Fruit fly (Drosophila melanogaster) whole organism, prepupa: Measurements from ENCODE around the gene CG1622.

Experiments
- CG10631 ChIP-seq: fragments of 200-800 bp; sonication (Bioruptor generic); optimal IDR thresholded peaks from 2 replicates; lab custom pipeline; 2016; ENCODE audit warnings: missing biosample characterization, missing genetic modification characterization
- CG11762 ChIP-seq: fragments of 200-800 bp; sonication (Bioruptor generic); optimal IDR thresholded peaks from 3 replicates; lab custom pipeline; 2016; ENCODE audit warnings: missing biosample characterization, missing genetic modification characterization; ENCODE audit not compliant: insufficient read depth
- CG15336 ChIP-seq: fragments of 200-800 bp; sonication (Bioruptor generic); IDR thresholded peaks from 2 replicates; pipeline ENCODE4 v1.3.6; 2022; ENCODE audit warnings: missing biosample characterization, missing genetic modification characterization
- CG16779 ChIP-seq: fragments of 200-800 bp; sonication (Bioruptor generic); optimal IDR thresholded peaks from 3 replicates; lab custom pipeline; 2017; ENCODE audit warnings: missing biosample characterization, mild to moderate bottlenecking, missing genetic modification characterization
- CG3032 ChIP-seq: fragments of 200-800 bp; optimal IDR thresholded peaks from 2 replicates; lab custom pipeline; 2019; ENCODE audit warnings: missing biosample characterization, mild to moderate bottlenecking, missing genetic modification characterization, moderate library complexity
- CG31627 ChIP-seq: fragments of 200-800 bp; sonication (Bioruptor generic); optimal IDR thresholded peaks from 3 replicates; lab custom pipeline; 2016; ENCODE audit warnings: missing biosample characterization, missing genetic modification characterization
- CG32006 ChIP-seq: fragments of 200-800 bp; sonication (Bioruptor generic); optimal IDR thresholded peaks from 3 replicates; lab custom pipeline; 2017; ENCODE audit warnings: missing biosample characterization, mild to moderate bottlenecking, missing genetic modification characterization
- CG34406 ChIP-seq: fragments of 200-800 bp; sonication (Bioruptor generic); optimal IDR thresholded peaks from 3 replicates; lab custom pipeline; 2016; ENCODE audit warnings: missing biosample characterization, missing genetic modification characterization
- CG4318 ChIP-seq: fragments of 200-800 bp; sonication (Bioruptor generic); optimal IDR thresholded peaks from 3 replicates; lab custom pipeline; 2017; ENCODE audit warnings: missing biosample characterization, mild to moderate bottlenecking, missing genetic modification characterization
- CG6163 ChIP-seq: fragments of 200-800 bp; sonication (Bioruptor generic); IDR thresholded peaks from 3 replicates; pipeline ENCODE4 v1.3.6; 2022; ENCODE audit warnings: missing biosample characterization, missing genetic modification characterization
- CG6276 ChIP-seq: fragments of 200-800 bp; sonication (Bioruptor generic); optimal IDR thresholded peaks from 2 replicates; lab custom pipeline; 2017; ENCODE audit warnings: missing biosample characterization, mild to moderate bottlenecking, missing genetic modification characterization
- CG6792 ChIP-seq: fragments of 200-800 bp; sonication (Bioruptor generic); optimal IDR thresholded peaks from 3 replicates; lab custom pipeline; 2016; ENCODE audit warnings: missing biosample characterization, missing genetic modification characterization
- CG6854 ChIP-seq: fragments of 200-800 bp; sonication (Bioruptor generic); optimal IDR thresholded peaks from 2 replicates; lab custom pipeline; 2017; ENCODE audit warnings: missing biosample characterization, mild to moderate bottlenecking, missing genetic modification characterization
- CG8119 ChIP-seq: fragments of 200-800 bp; sonication (Bioruptor generic); IDR thresholded peaks from 3 replicates; pipeline ENCODE4 v1.3.6; 2022; ENCODE audit warnings: missing biosample characterization, missing genetic modification characterization
- CG8632 ChIP-seq: fragments of 200-800 bp; sonication (Bioruptor generic); optimal IDR thresholded peaks from 3 replicates; lab custom pipeline; 2016; ENCODE audit warnings: missing biosample characterization, missing genetic modification characterization
- Eip75B ChIP-seq: fragments of 200-800 bp; sonication (Bioruptor generic); optimal IDR thresholded peaks from 3 replicates; lab custom pipeline; 2016; ENCODE audit warnings: missing biosample characterization, missing genetic modification characterization
- Eip78C ChIP-seq: fragments of 200-800 bp; sonication (Bioruptor generic); peaks from one replicate; lab custom pipeline; 2016; ENCODE audit warnings: missing biosample characterization, missing genetic modification characterization
- Eip93F ChIP-seq: fragments of 200-800 bp; sonication (Bioruptor generic); optimal IDR thresholded peaks from 2 replicates; lab custom pipeline; 2016; ENCODE audit warnings: missing biosample characterization, mild to moderate bottlenecking, missing genetic modification characterization
- Ets96B ChIP-seq: fragments of 200-800 bp; optimal IDR thresholded peaks from 2 replicates; lab custom pipeline; 2019; ENCODE audit warnings: missing biosample characterization, mild to moderate bottlenecking, missing genetic modification characterization, moderate library complexity
- Gug ChIP-seq: fragments of 200-800 bp; sonication (Bioruptor generic); IDR thresholded peaks from 2 replicates; pipeline ENCODE4 v1.3.6; 2022; ENCODE audit warnings: missing biosample characterization, missing genetic modification characterization
- Hr39 ChIP-seq: fragments of 200-800 bp; sonication (Bioruptor generic); optimal IDR thresholded peaks from 2 replicates; lab custom pipeline; 2016; ENCODE audit warnings: missing biosample characterization, missing genetic modification characterization
- Lpt ChIP-seq: fragments of 200-800 bp; sonication (Bioruptor generic); optimal IDR thresholded peaks from 3 replicates; lab custom pipeline; 2016; ENCODE audit warnings: missing biosample characterization, missing genetic modification characterization
- Met ChIP-seq: fragments of 200-800 bp; sonication (Bioruptor generic); optimal IDR thresholded peaks from 3 replicates; lab custom pipeline; 2016; ENCODE audit warnings: missing biosample characterization, missing genetic modification characterization
- Smox ChIP-seq: fragments of 200-800 bp; sonication (Bioruptor generic); optimal IDR thresholded peaks from 3 replicates; lab custom pipeline; 2016; ENCODE audit warnings: missing biosample characterization, missing genetic modification characterization
- Sox15 ChIP-seq: fragments of 200-800 bp; sonication (Bioruptor generic); optimal IDR thresholded peaks from 3 replicates; lab custom pipeline; 2016; ENCODE audit warnings: missing biosample characterization, missing genetic modification characterization
- acj6 ChIP-seq: fragments of 200-800 bp; sonication (Bioruptor generic); optimal IDR thresholded peaks from 3 replicates; lab custom pipeline; 2016; ENCODE audit warnings: missing biosample characterization, missing genetic modification characterization
- cyc ChIP-seq: fragments of 200-800 bp; sonication (Bioruptor generic); optimal IDR thresholded peaks from 3 replicates; lab custom pipeline; 2016; ENCODE audit warnings: missing biosample characterization, missing genetic modification characterization
- eg ChIP-seq: fragments of 200-800 bp; sonication (Bioruptor generic); IDR thresholded peaks from 3 replicates; pipeline ENCODE4 v1.3.6; 2022; ENCODE audit warnings: missing biosample characterization, missing genetic modification characterization
- esn ChIP-seq: fragments of 200-800 bp; sonication (Bioruptor generic); optimal IDR thresholded peaks from 2 replicates; lab custom pipeline; 2016; ENCODE audit warnings: missing biosample characterization, mild to moderate bottlenecking, missing genetic modification characterization, moderate library complexity
- fd59A ChIP-seq: fragments of 200-800 bp; sonication (Bioruptor generic); optimal IDR thresholded peaks from 2 replicates; lab custom pipeline; 2017; ENCODE audit warnings: missing biosample characterization, mild to moderate bottlenecking, missing genetic modification characterization, missing genetic modification reagents
- fd85E ChIP-seq: fragments of 200-800 bp; sonication (Bioruptor generic); optimal IDR thresholded peaks from 3 replicates; lab custom pipeline; 2016; ENCODE audit warnings: missing biosample characterization, missing genetic modification characterization
- lz ChIP-seq: fragments of 200-800 bp; sonication (Bioruptor generic); optimal IDR thresholded peaks from 3 replicates; lab custom pipeline; 2016; ENCODE audit warnings: missing biosample characterization, missing genetic modification characterization
- salr ChIP-seq, 2 experiments: fragments of 200-800 bp; sonication (Bioruptor generic); optimal IDR thresholded peaks; 3 replicates each; lab custom pipeline; 2016 to 2018; ENCODE audit warnings: missing biosample characterization in 2 of 2, missing genetic modification characterization in 2 of 2, mild to moderate bottlenecking in 1 of 2
- spab ChIP-seq: fragments of 200-800 bp; sonication (Bioruptor generic); optimal IDR thresholded peaks from 2 replicates; lab custom pipeline; 2017; ENCODE audit warnings: missing biosample characterization, mild to moderate bottlenecking, missing genetic modification characterization, missing genetic modification reagents
- ss ChIP-seq, 2 experiments: fragments of 200-800 bp; sonication (Bioruptor generic); optimal IDR thresholded peaks; 2 replicates in 1 of 2; 3 replicates in 1 of 2; lab custom pipeline; 2017 to 2018; ENCODE audit warnings: mild to moderate bottlenecking in 2 of 2, missing biosample characterization in 2 of 2, missing genetic modification characterization in 2 of 2, moderate library complexity in 1 of 2
- vri ChIP-seq: fragments of 200-800 bp; sonication (Bioruptor generic); optimal IDR thresholded peaks from 3 replicates; lab custom pipeline; 2016; ENCODE audit warnings: missing biosample characterization, mild to moderate bottlenecking, missing genetic modification characterization

CG1622 gene

DNA sequence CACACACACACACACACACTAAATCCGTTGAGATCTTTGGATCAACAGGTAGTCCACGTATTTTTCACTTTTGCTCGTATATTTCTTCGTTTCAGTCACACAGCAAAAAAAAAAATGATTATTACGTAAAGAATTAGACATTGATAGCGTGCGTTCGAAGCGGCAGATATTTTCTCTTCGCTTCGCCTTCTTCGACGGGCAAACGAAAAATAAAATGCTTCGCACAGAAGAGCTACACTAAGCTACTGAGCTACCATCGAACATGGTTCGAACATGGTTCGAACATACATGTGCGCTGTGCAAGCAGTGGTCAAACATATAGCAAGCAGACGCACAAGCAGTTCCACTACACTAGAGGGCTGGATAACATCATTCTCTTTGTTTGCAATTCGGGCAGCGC is 39.9 kb upstream of the CG1622 start (continued):
- peak; percentile 31 to 43 for TF ChIP-seq ss (GFP tag; optimal IDR thresholded peaks at IDR 0.05; lab: Kevin White, UChicago)
- TF ChIP-seq CG32006 (GFP tag; lab: Kevin White, UChicago), result no peak
- no peak for TF ChIP-seq CG31627 (GFP tag; lab: Kevin White, UChicago)
- TF ChIP-seq lz, result no peak
- no peak for TF ChIP-seq fd59A (GFP tag; lab: Kevin White, UChicago)

DNA sequence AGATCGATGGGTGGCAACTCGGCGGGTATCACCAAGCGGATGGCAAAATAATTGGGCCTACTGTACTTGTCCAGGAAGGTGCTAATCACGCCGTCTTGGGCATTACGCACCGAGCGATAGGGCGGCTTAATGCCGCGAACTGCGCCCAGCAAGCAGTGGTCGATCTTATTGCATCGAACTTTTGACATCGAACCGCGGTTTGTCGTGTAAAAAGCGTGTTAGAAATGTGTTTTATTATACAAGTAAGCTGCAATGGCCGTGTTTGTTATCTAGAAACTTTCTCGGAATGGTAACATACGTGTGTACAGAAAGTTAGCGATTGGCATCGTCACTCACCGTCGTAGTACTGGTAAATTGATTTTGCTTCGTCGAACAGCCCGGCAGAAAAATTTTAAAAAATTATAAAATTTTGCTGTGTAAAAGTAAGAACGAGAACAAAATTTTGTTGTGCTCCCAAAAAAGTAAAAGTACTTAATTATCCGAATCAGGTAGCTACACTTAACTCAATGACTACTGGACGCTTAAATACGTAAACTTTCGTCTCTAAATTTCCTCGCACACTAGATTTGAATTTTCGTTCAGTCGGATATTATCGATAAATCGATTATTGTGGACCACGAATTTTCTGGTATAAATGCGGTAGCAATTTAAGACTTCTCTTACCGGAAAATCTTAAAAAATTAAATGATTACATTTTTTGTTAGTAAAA is 38.7 kb upstream of the CG1622 start, which contains the start of the genes mew and CG15742:
mew (minus strand) TSS at position 443 of the 709 bp plus-strand sequence.
CG15742 (minus strand) TSS at position 448 of the 709 bp plus-strand sequence.
- TF ChIP-seq Lpt (GFP tag; lab: Kevin White, UChicago), result no peak
- no peak for TF ChIP-seq CG34406
- no peak for TF ChIP-seq CG32006 (GFP tag; lab: Kevin White, UChicago)
- no peak for TF ChIP-seq Ets96B (tag; lab: Kevin White, UChicago)
- TF ChIP-seq CG6854 (GFP tag; lab: Kevin White, UChicago), result no peak
- TF ChIP-seq fd85E (GFP tag; lab: Kevin White, UChicago), result no peak
- TF ChIP-seq CG6276, result no peak
- no peak for TF ChIP-seq eg (GFP tag; lab: Robert Waterston, UW)
- TF ChIP-seq Smox, result no peak
- no peak for TF ChIP-seq CG16779 (tag; lab: Kevin White, UChicago)

DNA sequence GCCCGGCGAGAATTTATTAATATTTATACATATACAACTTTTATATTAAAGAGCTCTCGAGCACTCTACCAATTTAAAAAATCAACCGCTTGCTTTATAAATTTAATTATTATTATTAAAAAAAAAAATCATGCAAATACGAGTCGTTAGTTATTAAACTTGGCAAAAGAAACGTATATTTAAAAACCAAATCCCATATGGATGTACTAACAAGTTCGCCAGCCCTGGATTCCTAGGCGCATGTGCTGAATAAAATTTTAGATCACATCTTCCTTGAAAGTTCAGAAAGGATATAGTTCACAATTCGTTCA is 38.2 kb upstream of the CG1622 start, which contains the start of gene comt:
comt (plus strand) TSS at position 265 of the 311 bp plus-strand sequence.
- TF ChIP-seq vri (GFP tag; lab: Kevin White, UChicago), result peak; percentile 8
- TF ChIP-seq CG6792 (GFP tag; lab: Kevin White, UChicago), result peak; percentile 40
- peak in 1 of 2 experiments; percentile 48 for TF ChIP-seq salr (GFP tag; optimal IDR thresholded peaks at IDR 0.05; lab: Kevin White, UChicago)
- peak; percentile 66 for TF ChIP-seq CG10631 (GFP tag; lab: Kevin White, UChicago)
- peak; percentile 47 for TF ChIP-seq esn (GFP tag; lab: Kevin White, UChicago)
- peak; percentile 59 for TF ChIP-seq CG8632 (GFP tag; lab: Kevin White, UChicago)
- TF ChIP-seq Eip78C (GFP tag; lab: Kevin White, UChicago), result peak; percentile 88
- no peak for TF ChIP-seq Sox15
- TF ChIP-seq cyc (GFP tag; lab: Kevin White, UChicago), result peak; percentile 14
- peak; percentile 76 for TF ChIP-seq eg (GFP tag; lab: Robert Waterston, UW)
- peak; percentile 55; the same call in 2 of the 3 replicates for TF ChIP-seq CG6163 (GFP tag; lab: Robert Waterston, UW)
- TF ChIP-seq Eip75B (GFP tag; lab: Kevin White, UChicago), result no peak
- TF ChIP-seq spab (GFP tag; lab: Kevin White, UChicago), result no peak
- TF ChIP-seq CG15336, result peak; percentile 41
- TF ChIP-seq Ets96B (tag; lab: Kevin White, UChicago), result peak; percentile 19
- TF ChIP-seq lz, result no peak
- TF ChIP-seq Eip93F (GFP tag; lab: Kevin White, UChicago), result peak; percentile 28
- peak; percentile 40 for TF ChIP-seq CG34406
- no peak for TF ChIP-seq Hr39
- TF ChIP-seq Met (GFP tag; lab: Kevin White, UChicago), result no peak
- TF ChIP-seq CG11762 (GFP tag; lab: Kevin White, UChicago), result peak; percentile 3
- peak; percentile 31 for TF ChIP-seq CG4318 (GFP tag; lab: Kevin White, UChicago)
- TF ChIP-seq CG31627 (GFP tag; lab: Kevin White, UChicago), result no peak
- TF ChIP-seq CG3032 (tag; lab: Kevin White, UChicago), result peak; percentile 59
- peak; percentile 63 for TF ChIP-seq CG8119 (GFP tag; lab: Robert Waterston, UW)
- peak; percentile 60 for TF ChIP-seq acj6
- peak; percentile 38 for TF ChIP-seq Gug (GFP tag; lab: Robert Waterston, UW)
- TF ChIP-seq, all 60 proteins: peak for 20
